Worm (Caenorhabditis elegans): ENCODE results near the gene asm-2.

asm-2 gene

ce11 chrX:11364914-11365313 lies 40.9 kb upstream of the asm-2 start:
- TF ChIP-seq nfya-1 (tag; optimal IDR thresholded peaks at IDR 0.05) (no peak), ceh-19 (GFP tag; optimal IDR thresholded peaks at IDR 0.05) (no peak), rnt-1 (tag; optimal IDR thresholded peaks at IDR 0.05) (no peak), hlh-30 (tag; optimal IDR thresholded peaks at IDR 0.05; ENCODE audit: insufficient read depth) (no peak), npax-4 (tag; optimal IDR thresholded peaks at IDR 0.05) (no peak), ceh-24 (tag; optimal IDR thresholded peaks at IDR 0.05) (no peak), nhr-232 (tag; optimal IDR thresholded peaks at IDR 0.05) (no peak), unc-55 (GFP tag; optimal IDR thresholded peaks at IDR 0.05) (no peak), fax-1 (tag; optimal IDR thresholded peaks at IDR 0.05) (no peak), mec-3 (tag; optimal IDR thresholded peaks at IDR 0.05; ENCODE audit: borderline replicate concordance) (no peak), pqm-1 (tag; optimal IDR thresholded peaks at IDR 0.05) (no peak), elt-4 (tag; optimal IDR thresholded peaks at IDR 0.05) (no peak), che-1 (tag; optimal IDR thresholded peaks at IDR 0.05) (no peak), ttx-3 (tag; optimal IDR thresholded peaks at IDR 0.05) (no peak), ceh-14 (tag; optimal IDR thresholded peaks at IDR 0.05) (no peak), ceh-22 (tag; optimal IDR thresholded peaks at IDR 0.05) (no peak), pax-1 (tag; optimal IDR thresholded peaks at IDR 0.05) (no peak), K09A11.1 (tag; optimal IDR thresholded peaks at IDR 0.05; ENCODE audit: insufficient read depth) (no peak)

DNA sequence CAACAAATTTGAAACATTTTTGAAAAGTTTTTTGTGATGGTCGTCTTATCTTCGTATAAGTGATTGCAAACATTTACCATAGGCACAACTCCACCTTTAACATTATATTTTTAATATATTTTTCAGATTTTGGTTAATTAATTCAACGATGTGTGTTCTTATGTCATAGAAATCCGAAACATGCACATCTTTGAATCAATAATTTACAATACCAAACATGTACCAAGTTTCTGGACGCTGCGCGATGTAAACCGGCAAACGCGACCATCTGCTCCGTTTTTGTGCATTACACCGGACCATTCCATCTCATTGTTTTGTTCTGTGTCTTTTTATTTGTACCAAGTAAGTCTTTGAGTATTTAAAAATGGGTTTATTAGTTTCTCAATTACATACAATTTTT lies 33.5 kb upstream of the asm-2 start, which contains the start of gene pgp-4:
Gene pgp-4 (plus strand): TSS at position 301 of the 400 bp plus-strand sequence.
- no peak for TF ChIP-seq elt-4 (tag; optimal IDR thresholded peaks at IDR 0.05)
- no peak for TF ChIP-seq dve-1 (tag; optimal IDR thresholded peaks at IDR 0.05)

DNA sequence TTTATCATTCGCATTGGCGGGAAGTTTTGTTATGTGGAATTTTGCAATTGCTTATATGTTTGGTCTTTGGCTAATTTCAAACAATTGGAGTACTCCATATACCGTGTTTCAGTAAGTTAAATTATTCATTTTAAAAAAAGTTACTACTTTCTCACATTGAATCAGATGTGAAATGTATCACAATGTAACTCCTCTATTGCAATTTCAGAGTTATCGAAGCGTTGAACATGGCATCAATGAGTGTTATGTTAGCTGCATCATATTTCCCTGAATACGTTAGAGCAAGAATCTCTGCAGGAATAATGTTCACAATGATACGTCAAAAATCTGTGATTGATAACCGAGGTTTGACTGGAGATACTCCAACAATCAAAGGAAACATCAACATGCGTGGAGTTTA lies 31.8 kb upstream of the asm-2 start:
- no peak for TF ChIP-seq sdc-2 (tag; optimal IDR thresholded peaks at IDR 0.05)
- no peak for TF ChIP-seq F13H6.1 (tag; optimal IDR thresholded peaks at IDR 0.05)
- no peak for TF ChIP-seq pag-3 (tag; optimal IDR thresholded peaks at IDR 0.05; ENCODE audit: borderline replicate concordance)
- TF ChIP-seq pha-2 (tag; optimal IDR thresholded peaks at IDR 0.05): no peak
- no peak for TF ChIP-seq ceh-6 (GFP tag; optimal IDR thresholded peaks at IDR 0.05)
- TF ChIP-seq zip-5 (tag; optimal IDR thresholded peaks at IDR 0.05): no peak
- TF ChIP-seq ama-1 (optimal IDR thresholded peaks at IDR 0.05): no peak
- no peak for TF ChIP-seq fax-1 (tag; optimal IDR thresholded peaks at IDR 0.05)
- no peak for TF ChIP-seq odd-2 (tag; optimal IDR thresholded peaks at IDR 0.05)
- TF ChIP-seq tbx-2 (tag; optimal IDR thresholded peaks at IDR 0.05): no peak

ce11 chrX:11351856-11352255 lies 27.8 kb upstream of the asm-2 start, which contains the start of gene pgp-3:
TSS of gene pgp-3 (plus strand) at chrX:11352156.
- TF ChIP-seq K02D7.2 (tag; optimal IDR thresholded peaks at IDR 0.05): no peak
- TF ChIP-seq dmd-4 (tag; optimal IDR thresholded peaks at IDR 0.05; ENCODE audit: borderline replicate concordance): no peak
- TF ChIP-seq sox-2 (GFP tag; IDR thresholded peaks at IDR 0.05): no peak
- no peak for TF ChIP-seq ceh-19 (GFP tag; optimal IDR thresholded peaks at IDR 0.05)
- TF ChIP-seq tbx-7 (tag; optimal IDR thresholded peaks at IDR 0.05): no peak
- TF ChIP-seq hlh-8 (tag; optimal IDR thresholded peaks at IDR 0.05): no peak
- no peak for TF ChIP-seq pha-2 (tag; optimal IDR thresholded peaks at IDR 0.05)
- TF ChIP-seq F13H6.1 (tag; optimal IDR thresholded peaks at IDR 0.05): no peak
- TF ChIP-seq ceh-2 (tag; optimal IDR thresholded peaks at IDR 0.05): no peak
- no peak for TF ChIP-seq unc-42 (tag; optimal IDR thresholded peaks at IDR 0.05)
- no peak for TF ChIP-seq ceh-9 (tag; optimal IDR thresholded peaks at IDR 0.05)
- no peak for TF ChIP-seq ceh-34 (tag; optimal IDR thresholded peaks at IDR 0.05)

ce11 chrX:11351288-11351687 lies 27.2 kb upstream of the asm-2 start:
- TF ChIP-seq ceh-6 (GFP tag; optimal IDR thresholded peaks at IDR 0.05) (no peak), sox-2 (GFP tag; IDR thresholded peaks at IDR 0.05) (no peak), ahr-1 (tag; optimal IDR thresholded peaks at IDR 0.05) (no peak), pha-2 (tag; optimal IDR thresholded peaks at IDR 0.05) (no peak), F13H6.1 (tag; optimal IDR thresholded peaks at IDR 0.05) (no peak), lin-11 (tag; optimal IDR thresholded peaks at IDR 0.05) (no peak), ceh-30 (tag; optimal IDR thresholded peaks at IDR 0.05) (no peak), ceh-9 (tag; optimal IDR thresholded peaks at IDR 0.05) (no peak), ceh-2 (tag; optimal IDR thresholded peaks at IDR 0.05) (no peak), lim-6 (tag; optimal IDR thresholded peaks at IDR 0.05) (no peak), tbx-7 (tag; optimal IDR thresholded peaks at IDR 0.05) (no peak), odd-2 (tag; optimal IDR thresholded peaks at IDR 0.05) (no peak), npax-4 (tag; optimal IDR thresholded peaks at IDR 0.05) (no peak), K09A11.1 (tag; optimal IDR thresholded peaks at IDR 0.05; ENCODE audit: insufficient read depth) (no peak), hlh-6 (tag; optimal IDR thresholded peaks at IDR 0.05) (no peak), unc-55 (GFP tag; optimal IDR thresholded peaks at IDR 0.05) (no peak), mec-3 (tag; optimal IDR thresholded peaks at IDR 0.05; ENCODE audit: borderline replicate concordance) (no peak), C38D4.7 (GFP tag; optimal IDR thresholded peaks at IDR 0.05) (no peak)
